Fruit fly (Drosophila melanogaster) whole organism, embryonic: ENCODE data around the gene Doc2.

ENCODE experiments used
- BEAF-32 ChIP-seq: fragments of 200-800 bp; sonication (Bioruptor generic); optimal IDR thresholded peaks from 3 replicates; lab custom pipeline; 2017; ENCODE audit warnings: missing biosample characterization, missing genetic modification characterization, mild to moderate bottlenecking, moderate library complexity, missing genetic modification reagents
- CG10274 ChIP-seq: fragments of 200-800 bp; sonication (Bioruptor generic); optimal IDR thresholded peaks from 3 replicates; lab custom pipeline; 2017; ENCODE audit warnings: missing biosample characterization, mild to moderate bottlenecking, missing genetic modification characterization
- CG10462 ChIP-seq: fragments of 200-800 bp; sonication (Bioruptor generic); optimal IDR thresholded peaks from 2 replicates; lab custom pipeline; 2016; ENCODE audit warnings: missing biosample characterization, missing genetic modification characterization
- CG11398 ChIP-seq: fragments of 200-800 bp; sonication (Bioruptor generic); optimal IDR thresholded peaks from 2 replicates; lab custom pipeline; 2016; ENCODE audit warnings: missing biosample characterization, missing genetic modification characterization
- CG12236 ChIP-seq: fragments of 200-800 bp; sonication (Bioruptor generic); optimal IDR thresholded peaks from 2 replicates; lab custom pipeline; 2016; ENCODE audit warnings: missing biosample characterization, missing genetic modification characterization
- CG12659 ChIP-seq: fragments of 200-800 bp; sonication (Bioruptor generic); optimal IDR thresholded peaks from 3 replicates; lab custom pipeline; 2017; ENCODE audit warnings: mild to moderate bottlenecking, missing biosample characterization, missing genetic modification reagents, missing genetic modification characterization
- CG17186 ChIP-seq: fragments of 200-800 bp; sonication (Bioruptor generic); optimal IDR thresholded peaks from 3 replicates; lab custom pipeline; 2017; ENCODE audit warnings: missing biosample characterization, missing genetic modification reagents, missing genetic modification characterization
- CG17912 ChIP-seq: fragments of 200-800 bp; sonication (Bioruptor generic); optimal IDR thresholded peaks from 2 replicates; lab custom pipeline; 2018; ENCODE audit warnings: missing biosample characterization, mild to moderate bottlenecking, missing genetic modification characterization
- CG2116 ChIP-seq: fragments of 200-800 bp; sonication (Bioruptor generic); optimal IDR thresholded peaks from 3 replicates; lab custom pipeline; 2018; ENCODE audit warnings: missing biosample characterization, mild to moderate bottlenecking, missing genetic modification characterization
- CG2199 ChIP-seq: fragments of 200-800 bp; sonication (Bioruptor generic); IDR thresholded peaks from 3 replicates; pipeline ENCODE4 v1.3.6; 2022; ENCODE audit warnings: missing biosample characterization, missing genetic modification characterization
- CG34422 ChIP-seq: fragments of 200-800 bp; sonication (Bioruptor generic); IDR thresholded peaks from 3 replicates; pipeline ENCODE4 v1.3.6; 2022; ENCODE audit warnings: missing biosample characterization, missing genetic modification characterization
- CG4360 ChIP-seq: fragments of 200-800 bp; sonication (Bioruptor generic); IDR thresholded peaks from 2 replicates; pipeline ENCODE4 v1.3.6; 2022; ENCODE audit warnings: missing biosample characterization, missing genetic modification characterization
- CG4617 ChIP-seq: fragments of 200-800 bp; sonication (Bioruptor generic); optimal IDR thresholded peaks from 3 replicates; lab custom pipeline; 2016; ENCODE audit warnings: missing biosample characterization, missing genetic modification characterization, borderline replicate concordance
- CG5180 ChIP-seq: fragments of 200-800 bp; sonication (Bioruptor generic); optimal IDR thresholded peaks from 3 replicates; lab custom pipeline; 2017; ENCODE audit warnings: missing biosample characterization, missing genetic modification characterization, mild to moderate bottlenecking, moderate library complexity, missing genetic modification reagents
- CG7839 ChIP-seq: fragments of 200-800 bp; sonication (Bioruptor generic); optimal IDR thresholded peaks from 3 replicates; lab custom pipeline; 2018; ENCODE audit warnings: missing biosample characterization, mild to moderate bottlenecking, missing genetic modification characterization, moderate library complexity
- CG8388 ChIP-seq: fragments of 200-800 bp; sonication (Bioruptor generic); optimal IDR thresholded peaks from 2 replicates; lab custom pipeline; 2019; ENCODE audit warnings: missing biosample characterization, mild to moderate bottlenecking, missing genetic modification characterization, moderate library complexity
- CG9817 ChIP-seq: fragments of 200-800 bp; sonication (Bioruptor generic); optimal IDR thresholded peaks from 2 replicates; lab custom pipeline; 2018; ENCODE audit warnings: missing biosample characterization, mild to moderate bottlenecking, missing genetic modification characterization, moderate library complexity
- Chrac-16 ChIP-seq: fragments of 200-800 bp; sonication (Bioruptor generic); optimal IDR thresholded peaks from 3 replicates; lab custom pipeline; 2016; ENCODE audit warnings: missing biosample characterization, missing genetic modification characterization
- Dll ChIP-seq: fragments of 200-800 bp; sonication (Bioruptor generic); IDR thresholded peaks from 4 replicates; pipeline ENCODE4 v1.3.6; 2022; ENCODE audit warnings: missing biosample characterization, missing genetic modification characterization; ENCODE audit not compliant: partially characterized antibody
- Dref ChIP-seq: fragments of 200-800 bp; sonication (Bioruptor generic); IDR thresholded peaks from 2 replicates; pipeline ENCODE4 v1.3.6; 2022; ENCODE audit warnings: missing biosample characterization, missing genetic modification characterization
- Ets65A ChIP-seq: fragments of 200-800 bp; sonication (Bioruptor generic); peaks from one replicate; lab custom pipeline; 2016; ENCODE audit warnings: missing biosample characterization, missing genetic modification characterization
- Fer1 ChIP-seq: fragments of 200-800 bp; sonication (Bioruptor generic); optimal IDR thresholded peaks from 2 replicates; lab custom pipeline; 2017; ENCODE audit warnings: missing biosample characterization, mild to moderate bottlenecking, missing genetic modification characterization
- HmgZ ChIP-seq: fragments of 200-800 bp; sonication (Bioruptor generic); optimal IDR thresholded peaks from 2 replicates; lab custom pipeline; 2018; ENCODE audit warnings: missing biosample characterization, mild to moderate bottlenecking, missing genetic modification characterization
- Kr ChIP-seq: fragments of 200-800 bp; sonication (Bioruptor generic); optimal IDR thresholded peaks from 2 replicates; lab custom pipeline; 2017; ENCODE audit warnings: missing biosample characterization, mild to moderate bottlenecking, missing genetic modification characterization
- MBD-R2 ChIP-seq: fragments of 200-800 bp; sonication (Bioruptor generic); IDR thresholded peaks from 2 replicates; pipeline ENCODE4 v1.3.6; 2022; ENCODE audit warnings: missing biosample characterization, missing genetic modification characterization
- Med ChIP-seq: fragments of 200-800 bp; sonication (Bioruptor generic); peaks from one replicate; lab custom pipeline; 2016; ENCODE audit warnings: missing biosample characterization, missing genetic modification characterization, mild to moderate bottlenecking, inconsistent platforms, moderate library complexity
- NC2β ChIP-seq: fragments of 200-800 bp; sonication (Bioruptor generic); optimal IDR thresholded peaks from 2 replicates; lab custom pipeline; 2016; ENCODE audit warnings: missing biosample characterization, missing genetic modification characterization
- Pdp1 ChIP-seq, 2 experiments: fragments of 200-800 bp; sonication (Bioruptor generic); optimal IDR thresholded peaks; 3 replicates each; lab custom pipeline; 2016; ENCODE audit warnings: missing biosample characterization in 2 of 2, missing genetic modification characterization in 2 of 2, mild to moderate bottlenecking in 1 of 2, moderate library complexity in 1 of 2
- Rfx ChIP-seq: fragments of 200-800 bp; sonication (Bioruptor generic); IDR thresholded peaks from 2 replicates; pipeline ENCODE4 v1.3.6; 2022; ENCODE audit warnings: missing biosample characterization, missing genetic modification characterization
- Scr ChIP-seq: fragments of 200-800 bp; sonication (Bioruptor generic); IDR thresholded peaks from 2 replicates; pipeline ENCODE4 v1.3.6; 2022; ENCODE audit warnings: missing biosample characterization, missing genetic modification characterization; ENCODE audit not compliant: partially characterized antibody
- amos ChIP-seq: fragments of 200-800 bp; sonication (Bioruptor generic); IDR thresholded peaks from 2 replicates; pipeline ENCODE4 v1.3.6; 2022; ENCODE audit warnings: missing biosample characterization, missing genetic modification characterization; ENCODE audit not compliant: partially characterized antibody
- ara ChIP-seq: fragments of 200-800 bp; sonication (Bioruptor generic); IDR thresholded peaks from 2 replicates; pipeline ENCODE4 v1.3.6; 2022; ENCODE audit warnings: missing biosample characterization, missing genetic modification characterization
- ato ChIP-seq: fragments of 200-800 bp; sonication (Bioruptor generic); IDR thresholded peaks from 2 replicates; pipeline ENCODE4 v1.3.6; 2022; ENCODE audit warnings: missing biosample characterization, missing genetic modification characterization; ENCODE audit not compliant: partially characterized antibody
- chif ChIP-seq, 2 experiments: fragments of 200-800 bp; sonication (Bioruptor generic); optimal IDR thresholded peaks; 3 replicates each; lab custom pipeline; 2016; ENCODE audit warnings: missing biosample characterization in 2 of 2, missing genetic modification characterization in 2 of 2
- chinmo ChIP-seq: fragments of 200-800 bp; sonication (Bioruptor generic); IDR thresholded peaks from 4 replicates; pipeline ENCODE4 v1.3.6; 2022; ENCODE audit warnings: missing biosample characterization, missing genetic modification characterization; ENCODE audit not compliant: partially characterized antibody
- dmrt11E ChIP-seq: fragments of 200-800 bp; sonication (Bioruptor generic); optimal IDR thresholded peaks from 3 replicates; lab custom pipeline; 2018; ENCODE audit warnings: missing biosample characterization, mild to moderate bottlenecking, missing genetic modification characterization, moderate library complexity
- gce ChIP-seq: fragments of 200-800 bp; sonication (Bioruptor generic); IDR thresholded peaks from 3 replicates; pipeline ENCODE4 v1.3.6; 2022; ENCODE audit warnings: missing biosample characterization, missing genetic modification characterization
- knrl ChIP-seq: fragments of 200-800 bp; sonication (Bioruptor generic); IDR thresholded peaks from 3 replicates; pipeline ENCODE4 v1.3.6; 2022; ENCODE audit warnings: missing biosample characterization, missing genetic modification characterization; ENCODE audit not compliant: partially characterized antibody
- mam ChIP-seq: fragments of 200-800 bp; sonication (Bioruptor generic); optimal IDR thresholded peaks from 3 replicates; lab custom pipeline; 2016; ENCODE audit warnings: missing biosample characterization, missing genetic modification characterization
- nmo ChIP-seq: fragments of 200-800 bp; sonication (Bioruptor generic); optimal IDR thresholded peaks from 2 replicates; lab custom pipeline; 2018; ENCODE audit warnings: missing biosample characterization, mild to moderate bottlenecking, missing genetic modification characterization, moderate library complexity
- nom ChIP-seq: fragments of 200-800 bp; sonication (Bioruptor generic); optimal IDR thresholded peaks from 2 replicates; lab custom pipeline; 2017; ENCODE audit warnings: missing biosample characterization, missing genetic modification characterization, mild to moderate bottlenecking, moderate library complexity, missing genetic modification reagents
- peb ChIP-seq: fragments of 200-800 bp; sonication (Bioruptor generic); IDR thresholded peaks from 2 replicates; pipeline ENCODE4 v1.3.6; 2022; ENCODE audit warnings: missing biosample characterization, missing genetic modification characterization
- psq ChIP-seq: fragments of 200-800 bp; sonication (Bioruptor generic); optimal IDR thresholded peaks from 2 replicates; lab custom pipeline; 2017; ENCODE audit warnings: missing biosample characterization, missing genetic modification characterization
- pzg ChIP-seq: fragments of 200-800 bp; sonication (Bioruptor generic); optimal IDR thresholded peaks from 3 replicates; lab custom pipeline; 2018; ENCODE audit warnings: missing biosample characterization, mild to moderate bottlenecking, missing genetic modification characterization, moderate library complexity
- row ChIP-seq: fragments of 200-800 bp; sonication (Bioruptor generic); IDR thresholded peaks from 3 replicates; pipeline ENCODE4 v1.3.6; 2022; ENCODE audit warnings: missing biosample characterization, missing genetic modification characterization
- sna ChIP-seq: fragments of 200-800 bp; sonication (Bioruptor generic); IDR thresholded peaks from 2 replicates; pipeline ENCODE4 v1.3.6; 2022; ENCODE audit warnings: missing biosample characterization, missing genetic modification characterization; ENCODE audit not compliant: partially characterized antibody
- sug ChIP-seq: fragments of 200-800 bp; optimal IDR thresholded peaks from 2 replicates; lab custom pipeline; 2019; ENCODE audit warnings: missing biosample characterization, mild to moderate bottlenecking, missing genetic modification characterization, moderate library complexity
- trem ChIP-seq: fragments of 200-800 bp; optimal IDR thresholded peaks from 3 replicates; lab custom pipeline; 2019; ENCODE audit warnings: missing biosample characterization, mild to moderate bottlenecking, missing genetic modification characterization, moderate library complexity
- unpg ChIP-seq: fragments of 200-800 bp; sonication (Bioruptor generic); optimal IDR thresholded peaks from 3 replicates; lab custom pipeline; 2018; ENCODE audit warnings: missing biosample characterization, mild to moderate bottlenecking, missing genetic modification characterization, moderate library complexity
- wdn ChIP-seq: fragments of 200-800 bp; sonication (Bioruptor generic); IDR thresholded peaks from 2 replicates; pipeline ENCODE4 v1.3.6; 2022; ENCODE audit warnings: missing biosample characterization, missing genetic modification characterization

Doc2 gene

DNA sequence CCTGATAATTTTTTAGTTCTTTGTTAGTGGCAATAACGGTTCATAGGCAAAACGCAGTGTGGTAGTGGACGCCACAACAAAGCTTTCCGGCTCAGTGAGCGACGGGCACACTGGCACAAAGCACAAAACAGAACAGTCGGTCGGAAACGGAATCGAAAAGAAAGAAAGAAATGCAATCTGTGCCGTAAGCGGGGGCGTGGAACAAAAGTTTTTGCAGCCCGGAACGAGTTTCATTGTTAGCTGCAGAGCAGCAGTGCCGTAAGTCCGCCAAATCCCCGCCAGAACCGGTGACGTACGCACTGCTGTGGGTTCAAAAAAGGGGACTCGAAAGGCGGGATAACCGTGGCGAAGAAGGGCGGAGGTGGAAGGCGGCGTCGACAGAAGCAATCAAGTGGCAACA, 50.6 kb downstream of the Doc2 start, which contains the start of gene CG5026 (continued):
- TF ChIP-seq Ets65A = peak; percentile 87
- no peak for TF ChIP-seq CG7839 (tag; lab: Kevin White, UChicago)
- peak; percentile 44 for TF ChIP-seq sug (tag; lab: Kevin White, UChicago)
- TF ChIP-seq CG10462 (GFP tag; lab: Kevin White, UChicago) = peak; percentile 32
- TF ChIP-seq unpg = no peak
- TF ChIP-seq CG17912 (GFP tag; lab: Kevin White, UChicago) = peak; percentile 7
- TF ChIP-seq pzg (GFP tag; lab: Kevin White, UChicago) = peak; percentile 71
- peak; percentile 11 for TF ChIP-seq NC2β
- TF ChIP-seq CG2199 = no peak
- TF ChIP-seq Kr = no peak
- 0 out of 4 replicates have a peak, but pooled peaks have one; percentile 25 for TF ChIP-seq chinmo
- peak; percentile 81 for TF ChIP-seq Med (GFP tag; lab: Kevin White, UChicago)
- peak; percentile 21 for TF ChIP-seq BEAF-32 (GFP tag; lab: Kevin White, UChicago)
- peak; percentile 47 for TF ChIP-seq HmgZ
- peak; percentile 35 for TF ChIP-seq CG4617 (GFP tag; lab: Kevin White, UChicago)
- peak; percentile 41 for TF ChIP-seq Fer1
- TF ChIP-seq sna (GFP tag; lab: Robert Waterston, UW) = 0 out of 2 replicates have a peak, but pooled peaks have one; percentile 31
- TF ChIP-seq wdn (GFP tag; lab: Robert Waterston, UW) = no peak
- 0 out of 3 replicates have a peak, but pooled peaks have one; percentile 14 for TF ChIP-seq CG34422
- peak; percentile 32; the same call in 1 of the 2 replicates for TF ChIP-seq Rfx (GFP tag; lab: Robert Waterston, UW)
- peak; percentile 22 for TF ChIP-seq CG2116 (GFP tag; lab: Kevin White, UChicago)
- peak; percentile 6 for TF ChIP-seq CG11398 (GFP tag; lab: Kevin White, UChicago)
- TF ChIP-seq CG8388 = no peak
- peak; percentile 6 for TF ChIP-seq nom
- peak; percentile 52 for TF ChIP-seq psq
- peak; percentile 20 for TF ChIP-seq nmo (GFP tag; lab: Kevin White, UChicago)
- TF ChIP-seq Dref (GFP tag; lab: Robert Waterston, UW) = peak; percentile 34
- peak; percentile 24 for TF ChIP-seq Scr (GFP tag; lab: Robert Waterston, UW)
- TF ChIP-seq trem (tag; lab: Kevin White, UChicago) = peak; percentile 2
- peak; percentile 15 for TF ChIP-seq CG10274 (GFP tag; lab: Kevin White, UChicago)
- no peak for TF ChIP-seq CG9817
- peak; percentile 37; the same call in 1 of the 4 replicates for TF ChIP-seq Dll (GFP tag; lab: Robert Waterston, UW)
- TF ChIP-seq CG17186 = no peak
- TF ChIP-seq CG5180 (GFP tag; lab: Kevin White, UChicago) = no peak
- peak in 1 of 2 experiments; percentile 38 for TF ChIP-seq Pdp1 (GFP tag; optimal IDR thresholded peaks at IDR 0.05; lab: Kevin White, UChicago)
- peak; percentile 90 for TF ChIP-seq MBD-R2 (GFP tag; lab: Robert Waterston, UW)
- peak; percentile 34; the same call in 1 of the 3 replicates for TF ChIP-seq row (GFP tag; lab: Robert Waterston, UW)
- no peak for TF ChIP-seq CG4360 (GFP tag; lab: Robert Waterston, UW)
- no peak for TF ChIP-seq peb (GFP tag; lab: Robert Waterston, UW)

DNA sequence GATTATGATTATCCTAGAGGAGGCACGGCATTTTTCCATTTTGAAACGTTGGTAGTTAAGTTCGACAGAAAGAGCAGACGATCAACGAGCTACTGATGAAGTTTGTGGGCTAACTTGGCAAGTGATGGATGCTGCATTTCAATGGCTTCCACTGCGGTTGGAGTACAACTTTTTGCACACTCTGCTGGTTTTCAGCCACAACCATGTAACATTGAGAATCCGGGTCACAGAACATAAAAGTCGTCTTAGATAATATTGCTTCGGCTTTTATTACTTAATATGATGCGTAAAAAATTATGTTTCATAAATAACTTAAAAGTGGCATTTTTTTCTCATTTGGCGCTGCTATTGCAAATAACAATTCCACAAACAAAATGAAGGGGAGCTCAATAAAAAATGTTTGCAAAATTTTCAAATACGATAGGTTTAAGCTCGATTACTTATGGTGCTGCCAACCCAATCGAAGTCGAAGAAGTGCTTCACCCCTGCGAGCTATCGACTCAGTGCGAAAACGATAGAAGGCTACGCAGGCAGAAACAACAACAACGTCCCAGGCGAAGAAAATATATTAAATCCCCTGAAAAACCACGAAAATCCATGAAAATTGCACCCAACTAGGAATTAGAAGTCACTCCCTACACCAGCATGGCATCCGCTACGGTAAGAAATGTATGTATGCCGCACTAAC, 52.6 kb downstream of the Doc2 start, which contains the start of the genes CG5653 and CG5021:
CG5653 (minus strand) TSS at position 51 of the 688 bp plus-strand sequence.
CG5021 (plus strand) TSS at position 506 of the 688 bp plus-strand sequence.
- TF ChIP-seq amos (peak; percentile 57; the same call in 1 of the 2 replicates), ato (GFP tag; lab: Robert Waterston, UW) (peak; percentile 56), chif (GFP tag; optimal IDR thresholded peaks at IDR 0.05; lab: Kevin White, UChicago) (no peak), knrl (peak; percentile 59), CG12659 (GFP tag; lab: Kevin White, UChicago) (peak; percentile 22), gce (no peak), dmrt11E (tag; lab: Kevin White, UChicago) (no peak), Chrac-16 (no peak), mam (GFP tag; lab: Kevin White, UChicago) (no peak), CG12236 (GFP tag; lab: Kevin White, UChicago) (no peak), ara (GFP tag; lab: Robert Waterston, UW) (no peak), pzg (GFP tag; lab: Kevin White, UChicago) (peak; percentile 87)
